Worm (Caenorhabditis elegans) whole organism, late embryonic: ENCODE results near the gene T20D3.14.
A peak's percentile ranks its signal among the peaks of the same experiment; 100 is the strongest.

ENCODE experiments used
- C38D4.7 ChIP-seq: fragments of 200-800 bp; sonication (Bioruptor generic); optimal IDR thresholded peaks from 2 replicates; lab custom pipeline; 2018; ENCODE audit warnings: mild to moderate bottlenecking, missing genetic modification characterization, moderate library complexity, missing compliant biosample characterization
- K02D7.2 ChIP-seq: sonication (generic microtip); optimal IDR thresholded peaks from 2 replicates; lab custom pipeline; 2017; ENCODE audit warnings: mild to moderate bottlenecking, missing genetic modification characterization, missing compliant biosample characterization
- K09A11.1 ChIP-seq: sonication (generic microtip); optimal IDR thresholded peaks from 2 replicates; lab custom pipeline; 2017; ENCODE audit warnings: antibody characterized with exemption, mild to moderate bottlenecking, missing genetic modification characterization, missing compliant biosample characterization; ENCODE audit not compliant: insufficient read depth
- Y22D7AL.16 ChIP-seq: sonication (generic microtip); optimal IDR thresholded peaks from 2 replicates; lab custom pipeline; 2016; ENCODE audit warnings: missing genetic modification characterization, missing compliant biosample characterization
- ceh-14 ChIP-seq: sonication (generic microtip); optimal IDR thresholded peaks from 2 replicates; lab custom pipeline; 2016; ENCODE audit warnings: missing genotype, missing genetic modification characterization, missing compliant biosample characterization
- ceh-18 ChIP-seq: sonication (generic microtip); optimal IDR thresholded peaks from 2 replicates; lab custom pipeline; 2016; ENCODE audit warnings: missing genetic modification characterization, missing compliant biosample characterization
- ceh-19 ChIP-seq: fragments of 200-800 bp; sonication (Bioruptor generic); optimal IDR thresholded peaks from 2 replicates; lab custom pipeline; 2018; ENCODE audit warnings: mild to moderate bottlenecking, missing genetic modification characterization, missing compliant biosample characterization
- ceh-2 ChIP-seq: sonication (generic microtip); optimal IDR thresholded peaks from 2 replicates; lab custom pipeline; 2016; ENCODE audit warnings: missing genotype, missing genetic modification characterization, missing compliant biosample characterization
- ceh-48 ChIP-seq: sonication (generic microtip); optimal IDR thresholded peaks from 2 replicates; lab custom pipeline; 2016; ENCODE audit warnings: missing genetic modification characterization, inconsistent platforms, missing compliant biosample characterization
- ceh-6 ChIP-seq: fragments of 200-800 bp; sonication (Bioruptor generic); optimal IDR thresholded peaks from 2 replicates; lab custom pipeline; 2018; ENCODE audit warnings: mild to moderate bottlenecking, missing genetic modification characterization, missing compliant biosample characterization
- ceh-9 ChIP-seq: sonication (generic microtip); optimal IDR thresholded peaks from 2 replicates; lab custom pipeline; 2016; ENCODE audit warnings: mild to moderate bottlenecking, missing genetic modification characterization, inconsistent platforms, missing compliant biosample characterization
- che-1 ChIP-seq: sonication (generic microtip); optimal IDR thresholded peaks from 2 replicates; lab custom pipeline; 2016; ENCODE audit warnings: mild to moderate bottlenecking, missing genetic modification characterization, missing compliant biosample characterization
- eyg-1 ChIP-seq: sonication (generic microtip); optimal IDR thresholded peaks from 2 replicates; lab custom pipeline; 2016; ENCODE audit warnings: missing genotype, missing genetic modification characterization, missing compliant biosample characterization
- fkh-10 ChIP-seq: fragments of 150-350 bp; optimal IDR thresholded peaks from 2 replicates; lab custom pipeline; 2014; ENCODE audit warnings: missing biosample characterization, missing genetic modification reagents, missing genetic modification characterization
- hlh-30 ChIP-seq: sonication (generic microtip); optimal IDR thresholded peaks from 2 replicates; lab custom pipeline; 2017; ENCODE audit warnings: antibody characterized with exemption, missing genetic modification characterization, missing compliant biosample characterization; ENCODE audit not compliant: insufficient read depth
- lim-6 ChIP-seq: sonication (generic microtip); optimal IDR thresholded peaks from 2 replicates; lab custom pipeline; 2016; ENCODE audit warnings: missing genetic modification characterization, missing compliant biosample characterization
- lin-11 ChIP-seq: fragments of 200-800 bp; sonication (Bioruptor generic); optimal IDR thresholded peaks from 2 replicates; lab custom pipeline; 2018; ENCODE audit warnings: mild to moderate bottlenecking, missing genetic modification characterization, missing compliant biosample characterization
- madf-2 ChIP-seq: sonication (generic microtip); optimal IDR thresholded peaks from 2 replicates; lab custom pipeline; 2017; ENCODE audit warnings: missing genetic modification characterization, missing compliant biosample characterization
- nhr-232 ChIP-seq: sonication (generic microtip); optimal IDR thresholded peaks from 2 replicates; lab custom pipeline; 2016; ENCODE audit warnings: missing genetic modification characterization, missing compliant biosample characterization
- odd-2 ChIP-seq: sonication (generic microtip); optimal IDR thresholded peaks from 2 replicates; lab custom pipeline; 2017; ENCODE audit warnings: antibody characterized with exemption, mild to moderate bottlenecking, missing genetic modification characterization, missing compliant biosample characterization
- pat-9 ChIP-seq: fragments of 200-800 bp; sonication (Bioruptor generic); optimal IDR thresholded peaks from 2 replicates; lab custom pipeline; 2018; ENCODE audit warnings: mild to moderate bottlenecking, missing genetic modification characterization, moderate library complexity, missing compliant biosample characterization
- pax-1 ChIP-seq: fragments of 150-350 bp; optimal IDR thresholded peaks from 2 replicates; lab custom pipeline; 2014; ENCODE audit warnings: missing biosample characterization, missing genetic modification characterization
- pha-4 ChIP-seq: fragments of 150-350 bp; optimal IDR thresholded peaks from 2 replicates; lab custom pipeline; 2018; ENCODE audit warnings: missing biosample characterization, missing genetic modification reagents, missing genetic modification characterization
- ref-2 ChIP-seq: sonication (generic microtip); optimal IDR thresholded peaks from 2 replicates; lab custom pipeline; 2016; ENCODE audit warnings: missing genetic modification characterization, missing compliant biosample characterization
- tbx-2 ChIP-seq: sonication (generic microtip); optimal IDR thresholded peaks from 2 replicates; lab custom pipeline; 2016; ENCODE audit warnings: missing genetic modification characterization, missing compliant biosample characterization
- unc-42 ChIP-seq: sonication (generic microtip); optimal IDR thresholded peaks from 2 replicates; lab custom pipeline; 2016; ENCODE audit warnings: missing genotype, missing genetic modification characterization, missing compliant biosample characterization
- unc-86 ChIP-seq: sonication (generic microtip); optimal IDR thresholded peaks from 2 replicates; lab custom pipeline; 2016; ENCODE audit warnings: missing genetic modification characterization, missing compliant biosample characterization
- ztf-16 ChIP-seq: sonication (generic microtip); optimal IDR thresholded peaks from 2 replicates; lab custom pipeline; 2017; ENCODE audit warnings: missing genetic modification characterization, missing compliant biosample characterization

The T20D3.14 gene

ce11 chrIV:9366411-9366810, 30.7 kb upstream of the T20D3.14 start, which contains the start of gene pezo-1:
Gene pezo-1, minus strand, starts transcription at chrIV:9366511.
- TF ChIP-seq pha-4 (tag; lab: Kevin White, UChicago) (no peak), che-1 (no peak), unc-86 (tag; lab: Kevin White, UChicago) (no peak), Y22D7AL.16 (tag; lab: Kevin White, UChicago) (no peak), ceh-19 (GFP tag; lab: Kevin White, UChicago) (no peak), ztf-16 (tag; lab: Kevin White, UChicago) (no peak)

ce11 chrIV:9353728-9354127, 18.0 kb upstream of the T20D3.14 start:
- no peak for TF ChIP-seq tbx-2 (tag; lab: Kevin White, UChicago)
- TF ChIP-seq K09A11.1 (tag; lab: Kevin White, UChicago): no peak
- TF ChIP-seq odd-2: no peak
- TF ChIP-seq K02D7.2 (tag; lab: Kevin White, UChicago): no peak
- no peak for TF ChIP-seq nhr-232 (tag; lab: Kevin White, UChicago)
- TF ChIP-seq ztf-16 (tag; lab: Kevin White, UChicago): no peak
- no peak for TF ChIP-seq hlh-30
- no peak for TF ChIP-seq fkh-10 (GFP tag; lab: Kevin White, UChicago)
- no peak for TF ChIP-seq ceh-48 (tag; lab: Kevin White, UChicago)
- no peak for TF ChIP-seq ceh-19 (GFP tag; lab: Kevin White, UChicago)
- TF ChIP-seq madf-2 (tag; lab: Kevin White, UChicago): no peak
- no peak for TF ChIP-seq unc-42 (tag; lab: Kevin White, UChicago)
- TF ChIP-seq ceh-9 (tag; lab: Kevin White, UChicago): no peak
- no peak for TF ChIP-seq ceh-18 (tag; lab: Kevin White, UChicago)
- TF ChIP-seq eyg-1 (tag; lab: Kevin White, UChicago): no peak
- no peak for TF ChIP-seq pax-1 (tag; lab: Kevin White, UChicago)

- TF ChIP-seq unc-42 (tag; lab: Kevin White, UChicago) (peak; percentile 8), tbx-2 (tag; lab: Kevin White, UChicago) (no peak)
These were observed 7.4 kb upstream of the T20D3.14 start, which contains the start of gene pigc-1 for ce11 chrIV:9343102-9343599. Gene pigc-1, minus strand, starts transcription at chrIV:9343152.

ce11 chrIV:9341591-9341990, 5.9 kb upstream of the T20D3.14 start, which contains the start of gene vps-26:
Gene vps-26, minus strand, starts transcription at chrIV:9341790.
- no peak for TF ChIP-seq K09A11.1 (tag; lab: Kevin White, UChicago)
- TF ChIP-seq ref-2 (tag; lab: Kevin White, UChicago): no peak
- no peak for TF ChIP-seq lim-6 (tag; lab: Kevin White, UChicago)
- TF ChIP-seq pat-9 (tag; lab: Kevin White, UChicago): no peak
- no peak for TF ChIP-seq lin-11 (tag; lab: Kevin White, UChicago)

ce11 chrIV:9339205-9339604, 3.5 kb upstream of the T20D3.14 start, which contains the start of gene T20D3.6:
Gene T20D3.6, minus strand, starts transcription at chrIV:9339305.
- no peak for TF ChIP-seq hlh-30
- TF ChIP-seq ceh-14 (tag; lab: Kevin White, UChicago): no peak
- no peak for TF ChIP-seq ceh-6 (GFP tag; lab: Kevin White, UChicago)
- TF ChIP-seq unc-42 (tag; lab: Kevin White, UChicago): no peak
- TF ChIP-seq C38D4.7 (GFP tag; lab: Kevin White, UChicago): no peak

- peak; percentile 7 for TF ChIP-seq ceh-2 (tag; lab: Kevin White, UChicago)
- TF ChIP-seq hlh-30: no peak
- peak; percentile 7 for TF ChIP-seq tbx-2 (tag; lab: Kevin White, UChicago)
- TF ChIP-seq, all 69 proteins: peak for 2
These were observed 905 bp upstream of the T20D3.14 start, which contains the start of gene T20D3.5 for ce11 chrIV:9336538-9337090. Gene T20D3.5, plus strand, starts transcription at chrIV:9337040.
